Fruit fly (Drosophila melanogaster): ENCODE data around the gene CG12288.

DNA sequence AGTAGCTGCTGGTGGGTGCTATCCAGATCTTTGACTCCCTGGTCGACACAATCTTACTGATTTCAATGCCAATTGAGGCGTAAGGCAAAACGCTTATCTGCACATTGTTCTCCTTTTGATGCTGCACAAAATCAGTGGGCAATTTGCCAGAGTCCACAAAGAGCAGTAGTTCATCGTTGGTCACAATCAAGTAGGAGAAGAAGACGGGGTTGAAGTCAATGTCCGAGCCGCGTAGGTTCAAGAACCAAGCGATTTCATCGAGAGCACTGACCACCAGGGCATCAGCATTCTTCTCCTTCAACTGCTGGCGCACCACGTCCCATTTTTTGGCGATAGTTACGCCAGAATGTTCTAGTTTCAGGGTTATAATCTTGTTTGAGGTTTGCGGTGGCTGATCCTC is 7.3 kb upstream of the CG12288 start:
- no peak for TF ChIP-seq CG7101 (tag; optimal IDR thresholded peaks at IDR 0.05)
- TF ChIP-seq cic (GFP tag; optimal IDR thresholded peaks at IDR 0.05) = no peak
- TF ChIP-seq toe (GFP tag; optimal IDR thresholded peaks at IDR 0.05) = no peak
- no peak for TF ChIP-seq tj (GFP tag; optimal IDR thresholded peaks at IDR 0.05)
- no peak for TF ChIP-seq CG7045 (GFP tag; optimal IDR thresholded peaks at IDR 0.05)
